Fruit fly (Drosophila melanogaster) whole organism, embryonic: ENCODE results near the gene Reg-2.
A peak's percentile ranks its signal among the peaks of the same experiment; 100 is the strongest.

Experiments
- CG6272 ChIP-seq: fragments of 200-800 bp; sonication (Bioruptor generic); IDR thresholded peaks from 2 replicates; pipeline ENCODE4 v1.3.6; 2022; ENCODE audit warnings: missing biosample characterization, missing genetic modification characterization
- Hr3 ChIP-seq: fragments of 200-800 bp; sonication (Bioruptor generic); optimal IDR thresholded peaks from 3 replicates; lab custom pipeline; 2016; ENCODE audit warnings: missing biosample characterization, missing genetic modification characterization
- danr ChIP-seq: fragments of 200-800 bp; sonication (Bioruptor generic); IDR thresholded peaks from 2 replicates; pipeline ENCODE4 v1.3.6; 2022; ENCODE audit warnings: missing biosample characterization, missing genetic modification characterization
- sc ChIP-seq, 3 experiments: fragments of >200 bp in 2 of 3; fragments of 200-800 bp in 1 of 3; sonication (Bioruptor generic) in 1 of 3; optimal IDR thresholded peaks; 2 replicates in 2 of 3; 3 replicates in 1 of 3; lab custom pipeline; 2017; ENCODE audit warnings: mild to moderate bottlenecking in 1 of 3, missing biosample characterization in 1 of 3, missing genetic modification characterization in 1 of 3, missing genetic modification reagents in 1 of 3

DNA sequence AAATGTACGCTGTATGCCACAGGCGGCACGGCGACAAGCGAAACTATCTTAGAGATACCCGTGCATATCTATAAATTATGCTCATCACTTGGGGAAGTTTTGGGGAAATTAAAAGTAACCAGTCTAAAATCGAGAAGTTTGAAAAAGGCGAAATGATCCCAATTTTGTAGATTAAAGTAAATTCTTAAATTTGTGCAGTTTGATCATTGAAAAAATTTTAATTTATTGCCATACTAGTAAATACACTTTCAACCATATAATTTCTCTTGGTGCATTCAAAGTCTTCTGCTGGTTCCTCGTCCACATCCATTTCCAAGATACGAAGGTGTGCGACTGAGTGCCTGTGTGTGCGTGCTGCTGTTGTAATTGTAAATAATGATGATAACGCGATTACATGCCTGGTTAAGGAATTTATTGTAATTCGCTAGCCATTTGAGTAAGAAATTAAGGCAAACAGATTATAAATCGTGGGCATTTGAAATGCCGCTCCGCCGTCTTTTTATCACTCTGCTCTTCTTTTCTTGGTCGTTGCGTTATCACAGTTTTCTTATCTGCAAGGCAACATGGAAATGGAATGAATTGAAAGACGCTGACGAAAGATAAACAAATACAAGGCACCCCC lies 9.2 kb upstream of the Reg-2 start:
- TF ChIP-seq CG6272 (GFP tag; lab: Robert Waterston, UW) (peak; percentile 79), Hr3 (peak; percentile 89), danr (GFP tag; lab: Robert Waterston, UW) (peak; percentile 48; the same call in 1 of the 2 replicates), sc (optimal IDR thresholded peaks at IDR 0.05; lab: Kevin White, UChicago) (no peak), sc (GFP tag; optimal IDR thresholded peaks at IDR 0.05; lab: Kevin White, UChicago) (peak; percentile 82)
